Fruit fly (Drosophila melanogaster) whole organism: Measurements from ENCODE around the gene CG13631.

ENCODE experiments used
- CG8478 ChIP-seq: fragments of >200 bp; optimal IDR thresholded peaks from 2 replicates; lab custom pipeline; 2018; ENCODE audit warnings: inconsistent platforms
- Dll ChIP-seq: fragments of >200 bp; optimal IDR thresholded peaks from 2 replicates; lab custom pipeline; 2017
- EcR ChIP-seq, 2 experiments: fragments of >200 bp; optimal IDR thresholded peaks; 2 replicates each; lab custom pipeline; 2017; ENCODE audit warnings: missing biosample characterization in 2 of 2, missing genetic modification characterization in 2 of 2, missing genetic modification reagents in 2 of 2
- pan ChIP-seq: fragments of >200 bp; optimal IDR thresholded peaks from 2 replicates; lab custom pipeline; 2017
- psq ChIP-seq: fragments of >200 bp; optimal IDR thresholded peaks from 2 replicates; lab custom pipeline; 2017
- usp ChIP-seq: fragments of >200 bp; optimal IDR thresholded peaks from 2 replicates; lab custom pipeline; 2017; ENCODE audit warnings: missing biosample characterization, missing genetic modification characterization, mixed read lengths

CG13631 gene

dm6 chr3R:24771273-24772231, 2.4 kb downstream of the CG13631 start, which contains the start of gene CG42331:
TSS of gene CG42331 (plus strand) at chr3R:24772181.
- TF ChIP-seq CG8478 (no peak), Dll (lab: Kevin White, UChicago) (no peak), psq (lab: Kevin White, UChicago) (no peak), pan (lab: Kevin White, UChicago) (no peak), usp (GFP tag; lab: Kevin White, UChicago) (no peak)

dm6 chr3R:24773016-24773415, 3.9 kb downstream of the CG13631 start:
- TF ChIP-seq pan (lab: Kevin White, UChicago) (no peak), CG8478 (no peak), psq (lab: Kevin White, UChicago) (no peak), Dll (lab: Kevin White, UChicago) (no peak), EcR (GFP tag; optimal IDR thresholded peaks at IDR 0.05; lab: Kevin White, UChicago) (no peak), usp (GFP tag; lab: Kevin White, UChicago) (no peak)

DNA sequence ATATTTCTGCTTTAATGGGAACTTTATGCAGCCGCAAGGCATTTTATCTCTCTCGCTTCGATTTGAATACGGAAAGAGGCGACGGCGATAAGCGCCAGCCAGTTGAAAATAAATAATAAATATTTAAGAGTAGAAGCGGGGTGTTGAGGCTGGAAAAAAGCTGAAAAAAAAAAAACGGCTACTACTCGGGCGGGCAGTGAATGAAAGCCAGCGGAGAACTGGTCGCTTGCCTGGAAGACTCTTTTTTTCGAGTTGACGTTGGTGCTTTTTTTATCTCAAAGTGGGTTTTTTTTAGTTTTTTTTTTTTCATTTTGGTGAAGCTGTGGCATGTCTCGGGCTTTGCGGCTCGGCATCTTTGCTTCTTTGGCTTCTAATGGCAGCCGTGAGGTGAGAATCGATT, 4.3 kb downstream of the CG13631 start:
- TF ChIP-seq Dll (lab: Kevin White, UChicago) = no peak
- TF ChIP-seq psq (lab: Kevin White, UChicago) = no peak
- no peak for TF ChIP-seq CG8478
- TF ChIP-seq pan (lab: Kevin White, UChicago) = no peak
- TF ChIP-seq EcR (GFP tag; optimal IDR thresholded peaks at IDR 0.05; lab: Kevin White, UChicago) = no peak
- TF ChIP-seq usp (GFP tag; lab: Kevin White, UChicago) = no peak

DNA sequence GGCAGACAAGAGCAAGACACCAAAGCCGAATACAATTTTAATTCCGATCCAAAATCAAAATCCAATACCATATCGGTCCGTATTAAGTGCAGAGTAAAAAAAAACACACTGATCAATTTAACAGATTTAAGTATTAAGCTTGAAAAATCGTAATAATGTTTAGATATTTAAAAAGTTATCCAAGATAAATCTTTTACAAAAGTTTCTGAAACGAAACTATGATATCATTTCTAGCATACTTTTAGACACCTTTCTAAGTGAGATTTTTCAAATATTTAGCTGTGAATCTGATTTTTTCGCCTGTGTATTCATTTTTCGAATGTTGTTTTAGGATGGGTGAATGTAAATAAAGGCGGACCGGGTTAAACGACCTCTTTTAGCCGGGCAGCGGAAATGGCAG, 8.0 kb downstream of the CG13631 start:
- no peak for TF ChIP-seq psq (lab: Kevin White, UChicago)

dm6 chr3R:24778218-24778739, 9.1 kb downstream of the CG13631 start:
- TF ChIP-seq CG8478 (no peak), usp (GFP tag; lab: Kevin White, UChicago) (no peak), Dll (lab: Kevin White, UChicago) (no peak), EcR (GFP tag; optimal IDR thresholded peaks at IDR 0.05; lab: Kevin White, UChicago) (no peak), pan (lab: Kevin White, UChicago) (no peak), psq (lab: Kevin White, UChicago) (no peak)

DNA sequence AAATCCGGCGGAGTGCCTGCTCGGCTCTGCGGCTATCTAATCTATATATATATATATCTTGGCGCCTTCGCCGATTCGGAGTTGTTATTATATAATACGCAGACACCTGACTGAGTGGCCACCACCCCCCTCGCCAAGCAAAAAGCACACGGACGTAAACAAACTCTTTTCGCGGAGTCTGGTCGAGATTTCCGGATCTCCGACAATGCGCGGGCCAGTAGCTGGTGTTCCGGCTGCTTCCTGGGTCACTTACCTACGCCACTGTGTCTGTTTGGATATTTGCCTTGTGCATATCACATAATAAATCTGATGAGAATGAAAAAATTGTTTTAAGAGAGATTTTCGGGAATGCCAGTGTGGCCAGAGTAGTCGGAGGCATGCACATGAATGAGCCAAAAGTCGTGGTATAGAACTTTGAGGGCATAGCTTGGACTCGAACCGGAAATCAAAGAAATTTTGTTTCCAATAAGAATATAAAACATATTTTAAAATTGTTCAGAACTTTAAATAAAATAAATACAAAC, 18.0 kb downstream of the CG13631 start, which contains the start of gene CG5805:
CG5805 (minus strand) TSS at position 380 of the 524 bp plus-strand sequence.
- TF ChIP-seq EcR (GFP tag; optimal IDR thresholded peaks at IDR 0.05; lab: Kevin White, UChicago) = no peak
- no peak for TF ChIP-seq pan (lab: Kevin White, UChicago)
- no peak for TF ChIP-seq psq (lab: Kevin White, UChicago)

DNA sequence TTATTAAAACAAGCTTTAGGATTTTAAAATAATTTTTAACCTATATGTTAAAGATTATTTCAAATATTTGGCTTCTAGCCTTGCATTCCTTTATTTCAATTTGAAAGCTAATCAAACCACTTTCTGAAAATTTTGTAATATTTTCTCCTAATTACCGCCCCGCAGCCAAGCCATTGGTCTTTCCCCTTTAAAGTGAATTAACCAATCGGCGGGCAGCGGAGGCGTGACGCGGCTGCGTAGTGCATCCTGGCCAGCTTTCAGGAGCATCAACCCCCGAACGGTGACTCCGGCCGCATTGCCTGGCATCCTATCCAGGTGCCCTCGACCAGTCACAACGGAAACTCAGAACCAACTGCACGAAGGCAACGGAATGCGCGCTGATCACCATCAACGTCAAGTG, 18.6 kb downstream of the CG13631 start, which contains the start of gene Ets96B:
Ets96B (plus strand) TSS at position 321 of the 400 bp plus-strand sequence.
- TF ChIP-seq psq (lab: Kevin White, UChicago) (no peak), pan (lab: Kevin White, UChicago) (no peak), usp (GFP tag; lab: Kevin White, UChicago) (no peak), Dll (lab: Kevin White, UChicago) (no peak), EcR (GFP tag; optimal IDR thresholded peaks at IDR 0.05; lab: Kevin White, UChicago) (no peak), CG8478 (no peak)

dm6 chr3R:24790036-24790435, 20.9 kb downstream of the CG13631 start, which contains the start of gene CG13634:
TSS of gene CG13634 (minus strand) at chr3R:24790136.
- no peak for TF ChIP-seq pan (lab: Kevin White, UChicago)
- no peak for TF ChIP-seq Dll (lab: Kevin White, UChicago)
- TF ChIP-seq psq (lab: Kevin White, UChicago) = no peak
- TF ChIP-seq usp (GFP tag; lab: Kevin White, UChicago) = no peak
- TF ChIP-seq CG8478 = no peak
- no peak for TF ChIP-seq EcR (GFP tag; optimal IDR thresholded peaks at IDR 0.05; lab: Kevin White, UChicago)

DNA sequence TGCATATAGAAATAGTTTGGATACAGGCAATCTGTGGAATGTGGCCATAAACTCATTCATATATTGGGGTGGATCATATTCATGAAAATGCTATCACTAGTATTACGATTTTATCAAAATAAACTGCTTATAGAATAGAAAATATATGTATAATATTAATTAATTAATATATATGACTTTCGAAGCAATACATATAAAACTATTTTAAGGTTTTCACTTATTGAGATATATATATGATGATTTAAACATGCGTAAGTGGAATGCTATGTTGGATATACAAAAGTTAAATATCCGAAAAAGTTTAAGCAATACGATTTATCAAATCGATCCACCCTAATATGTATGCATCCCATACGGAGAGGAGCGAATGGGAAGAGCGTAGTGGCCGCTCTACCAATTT, 29.4 kb downstream of the CG13631 start:
- no peak for TF ChIP-seq Dll (lab: Kevin White, UChicago)
- TF ChIP-seq EcR (GFP tag; optimal IDR thresholded peaks at IDR 0.05; lab: Kevin White, UChicago) = no peak
- TF ChIP-seq psq (lab: Kevin White, UChicago) = no peak
- no peak for TF ChIP-seq pan (lab: Kevin White, UChicago)

DNA sequence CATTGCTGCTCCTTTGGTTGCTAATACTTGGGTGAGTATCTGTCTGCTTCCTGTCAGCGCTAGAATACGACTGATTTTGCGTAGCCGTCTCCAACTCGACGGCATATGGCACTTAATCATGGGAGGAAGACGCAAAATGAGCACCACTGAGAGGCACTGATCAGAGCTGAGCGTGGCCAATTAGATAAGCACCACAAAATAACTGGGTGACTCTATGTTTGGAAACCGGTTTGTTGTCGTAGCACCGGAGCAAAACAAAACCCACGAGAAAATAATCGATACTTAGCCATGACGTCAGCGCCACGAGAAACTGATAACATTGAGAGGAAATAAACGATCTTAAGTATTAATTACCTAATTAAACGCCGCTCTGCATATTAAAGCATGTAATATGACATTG, 30.4 kb downstream of the CG13631 start, which contains the start of gene Ude:
Ude (minus strand) TSS at position 166 of the 400 bp plus-strand sequence.
- TF ChIP-seq pan (lab: Kevin White, UChicago) (no peak), usp (GFP tag; lab: Kevin White, UChicago) (no peak), EcR (GFP tag; optimal IDR thresholded peaks at IDR 0.05; lab: Kevin White, UChicago) (no peak), Dll (lab: Kevin White, UChicago) (no peak), psq (lab: Kevin White, UChicago) (no peak), CG8478 (no peak)

DNA sequence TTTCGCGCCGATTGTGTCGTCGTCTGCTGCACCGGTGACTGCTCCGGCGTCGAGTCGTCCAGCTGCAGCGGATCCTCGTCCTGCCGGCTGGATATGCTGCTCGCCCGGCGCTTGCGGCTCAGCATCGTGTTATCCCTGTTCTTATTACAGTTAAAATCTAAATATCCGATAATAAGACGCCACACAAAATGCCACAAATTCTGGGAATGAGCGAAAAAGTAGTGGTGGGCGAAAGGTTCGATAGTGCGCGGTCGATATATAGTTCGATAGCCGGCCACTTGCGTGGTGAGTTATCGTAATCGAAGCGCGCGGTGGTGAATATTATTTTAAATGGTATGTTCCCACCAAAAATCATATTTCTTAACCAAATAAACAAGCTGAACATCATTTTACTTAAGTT, 35.9 kb downstream of the CG13631 start, which contains the start of gene polybromo:
polybromo (minus strand) TSS at position 212 of the 400 bp plus-strand sequence.
- TF ChIP-seq Dll (lab: Kevin White, UChicago) (no peak), usp (GFP tag; lab: Kevin White, UChicago) (no peak), pan (lab: Kevin White, UChicago) (no peak), EcR (GFP tag; optimal IDR thresholded peaks at IDR 0.05; lab: Kevin White, UChicago) (no peak), psq (lab: Kevin White, UChicago) (no peak), CG8478 (no peak)
